Worm (Caenorhabditis elegans): ENCODE measurements around the gene R05G6.10.

DNA sequence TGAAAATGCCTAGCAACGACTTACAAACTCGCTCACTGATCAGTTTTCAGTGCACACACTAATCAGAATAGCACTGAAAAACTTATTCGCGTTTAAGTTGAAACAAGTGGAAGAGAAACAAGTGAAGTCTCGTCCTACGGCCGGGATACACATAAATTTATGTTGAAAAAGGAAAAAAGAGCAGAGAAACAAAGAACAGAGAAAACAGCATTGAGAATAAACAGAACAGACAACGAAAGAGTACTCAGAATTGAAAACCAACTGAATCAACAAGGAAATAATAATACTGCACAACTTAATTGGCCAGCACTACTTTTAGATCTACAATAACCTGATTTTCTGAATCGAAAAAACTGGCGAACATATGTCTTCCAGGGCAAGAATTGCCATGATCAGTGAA, 12.0 kb upstream of the R05G6.10 start, which contains the start of gene F49E8.6:
- no peak for TF ChIP-seq sptf-1 (tag; optimal IDR thresholded peaks at IDR 0.05)
- no peak for TF ChIP-seq lin-13 (tag; optimal IDR thresholded peaks at IDR 0.05)
- TF ChIP-seq sem-2 (GFP tag; optimal IDR thresholded peaks at IDR 0.05) = no peak
